Worm (Caenorhabditis elegans): ENCODE data around the gene glb-10.

Gene glb-10

DNA sequence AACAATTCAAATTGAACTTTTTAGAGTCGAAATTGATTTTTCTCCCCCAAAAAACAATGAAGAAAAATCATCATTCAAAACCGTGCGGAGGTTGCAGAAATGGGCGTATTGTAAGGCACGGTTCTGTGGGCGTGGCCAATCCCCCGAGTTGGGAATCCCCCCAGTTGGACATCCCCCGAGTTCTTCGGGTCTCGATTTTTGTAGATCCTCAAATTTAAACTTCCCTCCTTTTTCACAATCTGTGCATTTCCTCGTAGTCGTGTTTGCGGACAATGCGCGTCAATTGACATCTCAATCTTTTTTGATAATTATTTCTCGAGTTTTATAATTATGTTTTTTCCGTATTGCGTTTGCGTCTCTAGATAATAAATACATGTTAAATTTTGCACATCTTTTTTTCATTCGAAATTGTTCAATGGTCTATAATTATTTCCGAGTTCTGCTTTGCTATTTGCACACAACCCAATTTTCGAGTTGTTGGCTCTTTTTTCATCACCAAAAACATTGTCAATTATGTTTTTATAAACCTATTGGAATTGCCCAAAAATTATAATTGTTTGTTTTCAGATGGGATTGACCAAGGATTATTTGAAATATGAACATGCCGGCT is 39.2 kb downstream of the glb-10 start, which contains the start of gene F13H8.2 (continued):
- peak; percentile 91 for TF ChIP-seq ctbp-1 (GFP tag; IDR thresholded peaks at IDR 0.05)
- TF ChIP-seq mep-1 (tag; optimal IDR thresholded peaks at IDR 0.05), result peak; percentile 81
- TF ChIP-seq ama-1 (optimal IDR thresholded peaks at IDR 0.05), result no peak
- peak; percentile 78 for TF ChIP-seq rbr-2 (tag; optimal IDR thresholded peaks at IDR 0.05)
- TF ChIP-seq ceh-44 (GFP tag; IDR thresholded peaks at IDR 0.05), result peak; percentile 79
- peak; percentile 22 for TF ChIP-seq F49E8.2 (tag; optimal IDR thresholded peaks at IDR 0.05; ENCODE audit: borderline replicate concordance)
- 0 out of 2 replicates have a peak, but pooled peaks have one; percentile 36 for TF ChIP-seq php-3 (GFP tag; IDR thresholded peaks at IDR 0.05)
- no peak for TF ChIP-seq F10B5.3 (tag; optimal IDR thresholded peaks at IDR 0.05)
- peak; percentile 62; the same call in 1 of the 2 replicates for TF ChIP-seq tra-1 (GFP tag; IDR thresholded peaks at IDR 0.05)
- TF ChIP-seq T20F7.1 (GFP tag; optimal IDR thresholded peaks at IDR 0.05), result peak; percentile 63
- TF ChIP-seq nhr-76 (tag; optimal IDR thresholded peaks at IDR 0.05), result no peak
- no peak for TF ChIP-seq egl-27 (tag; optimal IDR thresholded peaks at IDR 0.05)
- TF ChIP-seq ZK337.2 (GFP tag; IDR thresholded peaks at IDR 0.05), result peak; percentile 70; the same call in 1 of the 2 replicates
- TF ChIP-seq zag-1 (tag; optimal IDR thresholded peaks at IDR 0.05), result no peak
- TF ChIP-seq lin-15B (tag; optimal IDR thresholded peaks at IDR 0.05), result no peak
- no peak for TF ChIP-seq skn-1 (tag; optimal IDR thresholded peaks at IDR 0.05)
- no peak for TF ChIP-seq gei-8 (GFP tag; optimal IDR thresholded peaks at IDR 0.05)
- no peak for TF ChIP-seq ceh-62 (tag; optimal IDR thresholded peaks at IDR 0.05)
- TF ChIP-seq lin-38 (GFP tag; IDR thresholded peaks at IDR 0.05), result peak; percentile 89
- no peak for TF ChIP-seq unc-39 (tag; optimal IDR thresholded peaks at IDR 0.05)
- TF ChIP-seq pqm-1 (tag; optimal IDR thresholded peaks at IDR 0.05), result no peak
- peak; percentile 77 for TF ChIP-seq vab-7 (GFP tag; IDR thresholded peaks at IDR 0.05)
- peak; percentile 22 for TF ChIP-seq nhr-48 (tag; optimal IDR thresholded peaks at IDR 0.05)
- TF ChIP-seq nhr-10 (tag; optimal IDR thresholded peaks at IDR 0.05), result no peak
- no peak for TF ChIP-seq nhr-111 (GFP tag; optimal IDR thresholded peaks at IDR 0.05)
- no peak for TF ChIP-seq ztf-7 (tag; optimal IDR thresholded peaks at IDR 0.05)
- no peak for TF ChIP-seq ceh-28 (tag; optimal IDR thresholded peaks at IDR 0.05)
- TF ChIP-seq daf-19 (GFP tag; conservative IDR thresholded peaks at IDR 0.05), result 0 out of 2 replicates have a peak, but pooled peaks have one; percentile 34
- TF ChIP-seq dpl-1 (GFP tag; optimal IDR thresholded peaks at IDR 0.05), result peak; percentile 95
- no peak for TF ChIP-seq lin-39 (tag; optimal IDR thresholded peaks at IDR 0.05)
- TF ChIP-seq F37D6.2 (tag; optimal IDR thresholded peaks at IDR 0.05), result peak; percentile 42
- TF ChIP-seq nhr-6 (tag; optimal IDR thresholded peaks at IDR 0.05), result peak; percentile 36
- TF ChIP-seq lin-1 (GFP tag; IDR thresholded peaks at IDR 0.05), result peak; percentile 91
- TF ChIP-seq jun-1 (tag; optimal IDR thresholded peaks at IDR 0.05), result no peak
- TF ChIP-seq set-16 (GFP tag; IDR thresholded peaks at IDR 0.05), result no peak; the same call in 1 of the 2 replicates
- TF ChIP-seq nhr-11 (tag; optimal IDR thresholded peaks at IDR 0.05), result peak; percentile 27
- TF ChIP-seq lin-13 (GFP tag; optimal IDR thresholded peaks at IDR 0.05), result peak; percentile 28
- no peak for TF ChIP-seq cey-2 (tag; optimal IDR thresholded peaks at IDR 0.05; ENCODE audit: borderline replicate concordance, insufficient read depth)
- no peak for TF ChIP-seq F26F4.8 (GFP tag; conservative IDR thresholded peaks at IDR 0.05)
- peak; percentile 41 for TF ChIP-seq duxl-1 (tag; optimal IDR thresholded peaks at IDR 0.05; ENCODE audit: poor library complexity)
- peak in 1 of 2 experiments; percentile 5 for TF ChIP-seq daf-16 (GFP tag; optimal IDR thresholded peaks at IDR 0.05)
- peak; percentile 6 for TF ChIP-seq daf-16 (tag; optimal IDR thresholded peaks at IDR 0.05)
- TF ChIP-seq F44E2.7 (GFP tag; IDR thresholded peaks at IDR 0.05), result no peak
- TF ChIP-seq lin-29 (GFP tag; IDR thresholded peaks at IDR 0.05), result 0 out of 2 replicates have a peak, but pooled peaks have one; percentile 11
- no peak for TF ChIP-seq Y75B8A.6 (GFP tag; IDR thresholded peaks at IDR 0.05)
- TF ChIP-seq nhr-28 (tag; optimal IDR thresholded peaks at IDR 0.05), result peak; percentile 20
- TF ChIP-seq unc-62 (GFP tag; optimal IDR thresholded peaks at IDR 0.05 in 1 of 2), result peak in 1 of 2 experiments; percentile 37
- TF ChIP-seq unc-62 (tag; optimal IDR thresholded peaks at IDR 0.05), result no peak
- TF ChIP-seq snpc-1.2 (GFP tag; IDR thresholded peaks at IDR 0.05), result peak; percentile 61; the same call in 1 of the 2 replicates
- TF ChIP-seq mxl-2 (GFP tag; conservative IDR thresholded peaks at IDR 0.05), result 0 out of 2 replicates have a peak, but pooled peaks have one; percentile 35
- TF ChIP-seq hif-1 (tag; optimal IDR thresholded peaks at IDR 0.05), result peak in 1 of 2 experiments; percentile 58
